Worm (Caenorhabditis elegans) whole organism, L2 larva: ENCODE data around the gene C18B10.6.
"Not testable (repeated sequence)": the region's sequence is repeated elsewhere in the genome, so short reads cannot be mapped to it uniquely, and the experiment has no call there.

Source experiments
- R02D3.7 ChIP-seq: fragments of 150-350 bp; optimal IDR thresholded peaks from 2 replicates; lab custom pipeline; 2014; ENCODE audit warnings: missing biosample characterization, missing genetic modification characterization
- ama-1 ChIP-seq: fragments of 150-350 bp; optimal IDR thresholded peaks from 2 replicates; lab custom pipeline; 2018; ENCODE audit warnings: inconsistent platforms
- ceh-16 ChIP-seq: fragments of 150-350 bp; optimal IDR thresholded peaks from 2 replicates; lab custom pipeline; 2014; ENCODE audit warnings: missing biosample characterization, missing genetic modification characterization
- crh-2 ChIP-seq: sonication (generic microtip); optimal IDR thresholded peaks from 2 replicates; lab custom pipeline; 2017; ENCODE audit warnings: missing biosample characterization, missing genetic modification characterization
- egl-27 ChIP-seq: sonication (generic microtip); optimal IDR thresholded peaks from 3 replicates; lab custom pipeline; 2017; ENCODE audit warnings: missing biosample characterization, missing genetic modification reagents, missing genetic modification characterization
- elt-1 ChIP-seq: fragments of 150-350 bp; optimal IDR thresholded peaks from 2 replicates; lab custom pipeline; 2014; ENCODE audit warnings: missing biosample characterization, missing genetic modification characterization
- fos-1 ChIP-seq: fragments of 150-350 bp; optimal IDR thresholded peaks from 2 replicates; lab custom pipeline; 2014; ENCODE audit warnings: missing biosample characterization, missing genetic modification characterization
- gmeb-1 ChIP-seq: fragments of 150-350 bp; optimal IDR thresholded peaks from 2 replicates; lab custom pipeline; 2014; ENCODE audit warnings: missing biosample characterization, missing genetic modification characterization
- lin-13 ChIP-seq: fragments of 150-350 bp; optimal IDR thresholded peaks from 2 replicates; lab custom pipeline; 2014; ENCODE audit warnings: missing biosample characterization, missing genetic modification reagents, missing genetic modification characterization
- lin-39 ChIP-seq: fragments of 150-350 bp; optimal IDR thresholded peaks from 2 replicates; lab custom pipeline; 2014; ENCODE audit warnings: missing biosample characterization, missing genetic modification reagents, missing genetic modification characterization
- lsy-2 ChIP-seq, 2 experiments: fragments of 150-350 bp in 1 of 2; sonication (generic microtip) in 1 of 2; optimal IDR thresholded peaks; 2 replicates each; lab custom pipeline; 2014 to 2017; ENCODE audit warnings: missing biosample characterization in 2 of 2, missing genetic modification characterization in 2 of 2
- mab-5 ChIP-seq: fragments of 150-350 bp; optimal IDR thresholded peaks from 2 replicates; lab custom pipeline; 2014; ENCODE audit warnings: missing biosample characterization, missing genetic modification characterization
- mdl-1 ChIP-seq, 2 experiments: fragments of 150-350 bp in 1 of 2; sonication (generic microtip) in 1 of 2; optimal IDR thresholded peaks; 2 replicates each; lab custom pipeline; 2017; ENCODE audit warnings: missing biosample characterization in 2 of 2, missing genetic modification characterization in 2 of 2
- nhr-11 ChIP-seq: fragments of 150-350 bp; optimal IDR thresholded peaks from 2 replicates; lab custom pipeline; 2014; ENCODE audit warnings: missing biosample characterization, missing genetic modification characterization
- nhr-12 ChIP-seq: fragments of 150-350 bp; optimal IDR thresholded peaks from 2 replicates; lab custom pipeline; 2014; ENCODE audit warnings: missing biosample characterization, missing genetic modification characterization
- nhr-129 ChIP-seq: fragments of 150-350 bp; optimal IDR thresholded peaks from 2 replicates; lab custom pipeline; 2014; ENCODE audit warnings: missing biosample characterization, missing genetic modification characterization
- nhr-237 ChIP-seq: fragments of 150-350 bp; optimal IDR thresholded peaks from 2 replicates; lab custom pipeline; 2014; ENCODE audit warnings: missing biosample characterization, missing genetic modification characterization
- nhr-6 ChIP-seq: fragments of 150-350 bp; optimal IDR thresholded peaks from 2 replicates; lab custom pipeline; 2014; ENCODE audit warnings: missing biosample characterization, missing genetic modification characterization
- skn-1 ChIP-seq: sonication (generic microtip); optimal IDR thresholded peaks from 2 replicates; lab custom pipeline; 2017; ENCODE audit warnings: missing biosample characterization, missing genetic modification characterization
- sma-3 ChIP-seq: sonication (generic microtip); optimal IDR thresholded peaks from 2 replicates; lab custom pipeline; 2016; ENCODE audit warnings: missing genetic modification reagents, missing genetic modification characterization, missing compliant biosample characterization
- sma-9 ChIP-seq, 2 experiments: fragments of 150-350 bp in 1 of 2; sonication (generic microtip) in 1 of 2; optimal IDR thresholded peaks; 2 replicates each; lab custom pipeline; 2014 to 2016; ENCODE audit warnings: missing genetic modification characterization in 2 of 2, mild to moderate bottlenecking in 1 of 2, missing biosample characterization in 1 of 2, missing compliant biosample characterization in 1 of 2, missing genetic modification reagents in 1 of 2, moderate library complexity in 1 of 2
- snpc-4 ChIP-seq: fragments of 150-350 bp; optimal IDR thresholded peaks from 2 replicates; lab custom pipeline; 2014; ENCODE audit warnings: missing biosample characterization, missing genetic modification characterization
- unc-39 ChIP-seq: fragments of 150-350 bp; optimal IDR thresholded peaks from 2 replicates; lab custom pipeline; 2014; ENCODE audit warnings: missing biosample characterization, missing genetic modification characterization
- unc-55 ChIP-seq: fragments of 150-350 bp; sonication (generic microtip); optimal IDR thresholded peaks from 3 replicates; lab custom pipeline; 2014; ENCODE audit warnings: missing biosample characterization, missing genetic modification reagents, missing genetic modification characterization
- ztf-11 ChIP-seq: sonication (generic microtip); optimal IDR thresholded peaks from 2 replicates; lab custom pipeline; 2017; ENCODE audit warnings: missing biosample characterization, missing genetic modification characterization

The C18B10.6 gene

ce11 chrV:7454236-7454635 lies 26.6 kb downstream of the C18B10.6 start, which contains the start of gene try-8:
try-8 (minus strand) TSS chrV:7454336.
- TF ChIP-seq sma-9 (GFP tag; optimal IDR thresholded peaks at IDR 0.05; lab: Kevin White, UChicago) (no peak), sma-9 (tag; optimal IDR thresholded peaks at IDR 0.05; lab: Kevin White, UChicago) (no peak), nhr-129 (tag; lab: Kevin White, UChicago) (no peak)

ce11 chrV:7451421-7451820 lies 29.4 kb downstream of the C18B10.6 start, which contains the start of gene try-11:
try-11 (plus strand) TSS chrV:7451721.
- TF ChIP-seq ceh-16: no peak
- no peak for TF ChIP-seq lin-39 (tag; lab: Kevin White, UChicago)
- no peak for TF ChIP-seq egl-27
- TF ChIP-seq gmeb-1 (tag; lab: Kevin White, UChicago): no peak
- TF ChIP-seq ztf-11 (tag; lab: Kevin White, UChicago): no peak
- no peak for TF ChIP-seq unc-39 (tag; lab: Kevin White, UChicago)
- TF ChIP-seq sma-3 (GFP tag; lab: Kevin White, UChicago): no peak
- TF ChIP-seq nhr-12 (tag; lab: Kevin White, UChicago): no peak
- TF ChIP-seq skn-1 (tag; lab: Kevin White, UChicago): no peak
- no peak for TF ChIP-seq ama-1 (lab: Kevin White, UChicago)
- no peak for TF ChIP-seq lin-13 (GFP tag; lab: Kevin White, UChicago)
- no peak for TF ChIP-seq crh-2 (tag; lab: Kevin White, UChicago)
- no peak for TF ChIP-seq fos-1 (tag; lab: Kevin White, UChicago)
- TF ChIP-seq mdl-1 (tag; optimal IDR thresholded peaks at IDR 0.05; lab: Kevin White, UChicago): no peak
- no peak for TF ChIP-seq R02D3.7 (tag; lab: Kevin White, UChicago)
- no peak for TF ChIP-seq nhr-6 (tag; lab: Kevin White, UChicago)

- TF ChIP-seq nhr-11 (tag; lab: Kevin White, UChicago) (no peak), mab-5 (no peak)
- TF ChIP-seq, all 48 proteins: peak for 0
These were observed 31.5 kb downstream of the C18B10.6 start, which contains the start of gene try-12 for ce11 chrV:7449303-7449827. try-12 (plus strand) TSS chrV:7449353.

DNA sequence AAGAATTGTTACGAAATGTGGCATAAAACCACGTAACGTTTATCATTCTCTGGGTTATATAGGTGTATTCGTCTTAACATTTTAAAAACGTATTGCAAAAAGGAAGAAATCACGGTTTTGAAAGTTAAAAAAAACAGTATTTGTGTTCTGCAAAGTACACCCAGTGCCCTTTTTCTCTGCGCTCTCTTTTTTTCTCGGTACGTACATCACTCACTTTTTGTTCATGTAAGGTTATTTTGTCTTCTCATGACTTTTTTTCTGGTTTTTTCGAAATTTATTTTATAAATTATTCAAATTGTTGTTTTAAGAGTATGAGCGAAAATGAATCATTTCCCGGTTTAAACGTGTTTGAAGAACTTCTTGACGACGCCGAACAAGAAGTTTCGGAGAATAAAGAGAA lies 33.9 kb downstream of the C18B10.6 start, which contains the start of gene F25E5.5:
Gene F25E5.5 (plus strand): TSS at position 301 of the 400 bp plus-strand sequence.
- TF ChIP-seq snpc-4 (tag; lab: Kevin White, UChicago) (no peak), elt-1 (tag; lab: Kevin White, UChicago) (no peak), sma-9 (GFP tag; optimal IDR thresholded peaks at IDR 0.05; lab: Kevin White, UChicago) (no peak), sma-9 (tag; optimal IDR thresholded peaks at IDR 0.05; lab: Kevin White, UChicago) (no peak), lsy-2 (tag; optimal IDR thresholded peaks at IDR 0.05; lab: Kevin White, UChicago) (no peak), nhr-129 (tag; lab: Kevin White, UChicago) (no peak), nhr-12 (tag; lab: Kevin White, UChicago) (no peak)

DNA sequence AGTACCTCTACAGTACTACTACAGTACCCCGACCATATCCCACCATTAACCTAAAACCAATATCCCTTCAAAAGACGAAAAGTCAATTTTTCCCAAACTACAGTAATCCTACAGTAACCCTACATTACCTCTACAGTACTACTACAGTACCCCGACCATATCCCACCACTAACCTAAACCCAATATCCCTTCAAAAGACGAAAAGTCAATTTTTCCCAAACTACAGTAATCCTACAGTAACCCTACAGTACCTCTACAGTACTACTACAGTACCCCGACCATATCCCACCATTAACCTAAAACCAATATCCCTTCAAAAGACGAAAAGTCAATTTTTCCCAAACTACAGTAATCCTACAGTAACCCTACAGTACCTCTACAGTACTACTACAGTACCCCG lies 36.5 kb downstream of the C18B10.6 start, which contains the start of gene nhr-141:
Gene nhr-141 (plus strand): TSS at position 331 of the 400 bp plus-strand sequence.
- not testable (repeated sequence) for TF ChIP-seq ztf-11 (tag; lab: Kevin White, UChicago); mab-5; nhr-12 (tag; lab: Kevin White, UChicago)

DNA sequence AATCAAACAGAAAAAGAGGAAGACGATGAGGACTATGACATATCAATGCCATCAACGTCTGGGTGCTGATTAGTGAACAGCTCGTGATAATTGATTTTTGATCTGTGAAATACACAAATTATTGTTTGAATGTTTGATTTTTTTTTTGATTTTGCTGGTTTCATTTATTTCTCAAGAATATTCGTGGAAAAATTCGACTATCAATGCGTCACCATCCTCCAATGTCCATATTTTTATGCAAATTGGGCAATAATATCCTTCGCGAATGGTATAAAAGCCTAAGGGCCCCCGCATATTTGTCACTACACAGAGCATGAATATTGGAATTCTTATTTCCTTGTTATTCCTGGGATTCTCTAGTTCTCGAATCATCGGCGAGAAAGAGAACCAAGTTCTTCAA lies 41.0 kb downstream of the C18B10.6 start, which contains the start of gene try-13:
Gene try-13 (plus strand): TSS at position 301 of the 400 bp plus-strand sequence.
- TF ChIP-seq ztf-11 (tag; lab: Kevin White, UChicago) (no peak), lsy-2 (tag; optimal IDR thresholded peaks at IDR 0.05; lab: Kevin White, UChicago) (no peak)

DNA sequence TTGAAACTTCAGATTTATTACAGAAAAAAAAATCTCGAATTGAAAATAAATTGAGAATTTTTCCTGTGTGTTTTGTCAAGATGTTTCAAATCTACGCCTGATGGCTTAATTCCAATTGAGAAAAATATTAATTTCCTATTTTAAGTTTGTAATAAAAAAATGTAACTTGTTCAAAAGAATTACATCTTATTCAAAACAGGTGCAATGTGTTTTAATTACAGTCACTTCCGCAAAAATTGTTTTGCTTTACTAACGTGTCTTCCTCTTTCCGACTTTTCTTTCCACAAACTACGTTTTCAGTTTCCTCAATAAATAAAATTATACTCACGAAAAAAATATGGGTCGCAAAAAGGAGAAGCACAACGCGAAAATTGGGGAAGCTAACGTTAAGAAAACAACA lies 42.9 kb downstream of the C18B10.6 start, which contains the start of gene F25E5.16:
Gene F25E5.16 (plus strand): TSS at position 301 of the 400 bp plus-strand sequence.
- TF ChIP-seq nhr-237 (tag; lab: Kevin White, UChicago) (no peak), unc-55 (GFP tag; lab: Kevin White, UChicago) (no peak), ceh-16 (no peak), sma-9 (GFP tag; optimal IDR thresholded peaks at IDR 0.05; lab: Kevin White, UChicago) (no peak), sma-9 (tag; optimal IDR thresholded peaks at IDR 0.05; lab: Kevin White, UChicago) (no peak), nhr-6 (tag; lab: Kevin White, UChicago) (no peak)
